Worm (Caenorhabditis elegans) whole organism, young adult: ENCODE data around the gene crn-4.

Experiments used
- D2030.7 ChIP-seq: fragments of 200-800 bp; sonication (Bioruptor generic); IDR thresholded peaks from 2 replicates; pipeline ENCODE4 v1.3.6; 2022; ENCODE audit warnings: missing genetic modification reagents, missing genetic modification characterization, missing compliant biosample characterization
- F37B4.10 ChIP-seq: fragments of 200-800 bp; sonication (Bioruptor generic); IDR thresholded peaks from 2 replicates; pipeline ENCODE4 v1.3.6; 2022; ENCODE audit warnings: missing genetic modification characterization, missing compliant biosample characterization
- K11D2.4 ChIP-seq: fragments of 200-800 bp; sonication (Bioruptor generic); IDR thresholded peaks from 2 replicates; pipeline ENCODE4 v1.3.6; 2022; ENCODE audit warnings: missing genetic modification reagents, missing genetic modification characterization, missing compliant biosample characterization
- Y56A3A.18 ChIP-seq: fragments of 200-800 bp; sonication (Bioruptor generic); IDR thresholded peaks from 2 replicates; pipeline ENCODE4 v1.3.6; 2022; ENCODE audit warnings: missing genetic modification reagents, missing genetic modification characterization, missing compliant biosample characterization
- ZK185.1 ChIP-seq: sonication (generic microtip); optimal IDR thresholded peaks from 2 replicates; lab custom pipeline; 2016; ENCODE audit warnings: mild to moderate bottlenecking, missing genetic modification characterization, missing compliant biosample characterization; ENCODE audit not compliant: poor library complexity, severe bottlenecking
- akir-1 ChIP-seq: fragments of 200-800 bp; sonication (Bioruptor generic); optimal IDR thresholded peaks from 2 replicates; lab custom pipeline; 2018; ENCODE audit warnings: mild to moderate bottlenecking, missing genetic modification characterization, moderate library complexity, missing compliant biosample characterization
- attf-6 ChIP-seq: fragments of 200-800 bp; sonication (Bioruptor generic); IDR thresholded peaks from 2 replicates; pipeline ENCODE4 v1.3.6; 2022; ENCODE audit warnings: missing genetic modification reagents, missing genetic modification characterization, missing compliant biosample characterization
- cebp-1 ChIP-seq, 2 experiments: fragments of 200-800 bp in 1 of 2; sonication (Bioruptor generic) in 1 of 2; sonication (generic microtip) in 1 of 2; IDR thresholded peaks in 1 of 2; optimal IDR thresholded peaks in 1 of 2; 2 replicates each; pipeline versions ENCODE4 v1.3.6 to Lab custom; 2017 to 2022; ENCODE audit warnings: missing compliant biosample characterization in 2 of 2, missing genetic modification characterization in 2 of 2, mild to moderate bottlenecking in 1 of 2, missing genetic modification reagents in 1 of 2, moderate library complexity in 1 of 2
- cebp-2 ChIP-seq: fragments of 200-800 bp; sonication (Bioruptor generic); IDR thresholded peaks from 2 replicates; pipeline ENCODE4 v1.3.6; 2022; ENCODE audit warnings: missing genetic modification characterization, missing compliant biosample characterization
- ceh-27 ChIP-seq: fragments of 200-800 bp; sonication (Bioruptor generic); optimal IDR thresholded peaks from 2 replicates; lab custom pipeline; 2018; ENCODE audit warnings: mild to moderate bottlenecking, missing genetic modification characterization, moderate library complexity, missing compliant biosample characterization
- ceh-58 ChIP-seq: fragments of 200-800 bp; sonication (Bioruptor generic); IDR thresholded peaks from 2 replicates; pipeline ENCODE4 v1.3.6; 2022; ENCODE audit warnings: missing genetic modification characterization, missing compliant biosample characterization
- chd-7 ChIP-seq: sonication (generic microtip); optimal IDR thresholded peaks from 2 replicates; lab custom pipeline; 2016; ENCODE audit warnings: mild to moderate bottlenecking, missing genetic modification characterization, moderate library complexity, missing compliant biosample characterization
- dox-1 ChIP-seq: fragments of 200-800 bp; sonication (Bioruptor generic); IDR thresholded peaks from 2 replicates; pipeline ENCODE4 v1.3.6; 2022; ENCODE audit warnings: missing genetic modification reagents, missing genetic modification characterization, missing compliant biosample characterization
- efl-1 ChIP-seq: fragments of 150-350 bp; optimal IDR thresholded peaks from 2 replicates; lab custom pipeline; 2014; ENCODE audit warnings: missing biosample characterization, missing genetic modification reagents, missing genetic modification characterization
- egl-44 ChIP-seq: fragments of 200-800 bp; sonication (Bioruptor generic); IDR thresholded peaks from 2 replicates; pipeline ENCODE4 v1.3.6; 2022; ENCODE audit warnings: missing genetic modification reagents, missing genetic modification characterization, missing compliant biosample characterization
- him-1 ChIP-seq: sonication (generic microtip); optimal IDR thresholded peaks from 2 replicates; lab custom pipeline; 2016; ENCODE audit warnings: missing genotype, missing genetic modification reagents, missing genetic modification characterization, missing compliant biosample characterization
- hmg-20 ChIP-seq: fragments of 200-800 bp; sonication (Bioruptor generic); IDR thresholded peaks from 2 replicates; pipeline ENCODE4 v1.3.6; 2022; ENCODE audit warnings: missing genetic modification reagents, missing genetic modification characterization, missing compliant biosample characterization
- hrde-1 ChIP-seq: sonication (generic microtip); optimal IDR thresholded peaks from 2 replicates; lab custom pipeline; 2016; ENCODE audit warnings: missing genetic modification characterization, mild to moderate bottlenecking, missing compliant biosample characterization, moderate library complexity, missing genotype, missing genetic modification reagents, borderline replicate concordance
- lin-40 ChIP-seq: sonication (generic microtip); optimal IDR thresholded peaks from 2 replicates; lab custom pipeline; 2016; ENCODE audit warnings: missing genetic modification characterization, mild to moderate bottlenecking, missing compliant biosample characterization, missing genotype, missing genetic modification reagents
- madf-3 ChIP-seq: fragments of 200-800 bp; sonication (Bioruptor generic); IDR thresholded peaks from 2 replicates; pipeline ENCODE4 v1.3.6; 2022; ENCODE audit warnings: missing genetic modification reagents, missing genetic modification characterization, missing compliant biosample characterization
- madf-6 ChIP-seq: fragments of 200-800 bp; sonication (Bioruptor generic); IDR thresholded peaks from 2 replicates; pipeline ENCODE4 v1.3.6; 2022; ENCODE audit warnings: missing genetic modification reagents, missing genetic modification characterization, missing compliant biosample characterization
- madf-8 ChIP-seq: fragments of 200-800 bp; sonication (Bioruptor generic); conservative IDR thresholded peaks from 2 replicates; pipeline ENCODE4 v1.3.6; 2022; ENCODE audit warnings: missing genetic modification reagents, missing genetic modification characterization, missing compliant biosample characterization
- nhr-179 ChIP-seq: sonication (generic microtip); optimal IDR thresholded peaks from 2 replicates; lab custom pipeline; 2016; ENCODE audit warnings: mild to moderate bottlenecking, missing genetic modification characterization, missing compliant biosample characterization
- nhr-80 ChIP-seq: sonication (generic microtip); optimal IDR thresholded peaks from 2 replicates; lab custom pipeline; 2016; ENCODE audit warnings: missing genetic modification characterization, missing compliant biosample characterization
- rcor-1 ChIP-seq: fragments of 200-800 bp; sonication (Bioruptor generic); IDR thresholded peaks from 2 replicates; pipeline ENCODE4 v1.3.6; 2022; ENCODE audit warnings: missing genetic modification reagents, missing genetic modification characterization, missing compliant biosample characterization
- rpc-1 ChIP-seq, 2 experiments: fragments of 150-350 bp in 1 of 2; sonication (generic microtip) in 1 of 2; optimal IDR thresholded peaks; 2 replicates each; lab custom pipeline; 2014 to 2018; ENCODE audit warnings: missing biosample characterization in 1 of 2, missing genetic modification characterization in 1 of 2, missing genetic modification reagents in 1 of 2, missing genotype in 1 of 2
- somi-1 ChIP-seq: fragments of 200-800 bp; sonication (Bioruptor generic); optimal IDR thresholded peaks from 2 replicates; lab custom pipeline; 2018; ENCODE audit warnings: mild to moderate bottlenecking, missing genetic modification characterization, missing compliant biosample characterization
- zfh-2 ChIP-seq: fragments of 200-800 bp; sonication (Bioruptor generic); conservative IDR thresholded peaks from 2 replicates; pipeline ENCODE4 v1.3.6; 2022; ENCODE audit warnings: missing genetic modification reagents, missing genetic modification characterization, missing compliant biosample characterization

Gene crn-4

ce11 chrX:2266366-2266765 is 8.5 kb upstream of the crn-4 start:
- TF ChIP-seq somi-1 (GFP tag; lab: Kevin White, UChicago), result no peak
- no peak for TF ChIP-seq ceh-58 (GFP tag; lab: Robert Waterston, UW)
- no peak for TF ChIP-seq cebp-2
- no peak for TF ChIP-seq chd-7 (tag; lab: Kevin White, UChicago)
- no peak for TF ChIP-seq rpc-1 (optimal IDR thresholded peaks at IDR 0.05; lab: Kevin White, UChicago)
- no peak for TF ChIP-seq rpc-1 (tag; optimal IDR thresholded peaks at IDR 0.05; lab: Kevin White, UChicago)
- no peak for TF ChIP-seq madf-8 (GFP tag; lab: Robert Waterston, UW)
- no peak for TF ChIP-seq akir-1 (GFP tag; lab: Kevin White, UChicago)
- TF ChIP-seq egl-44 (GFP tag; lab: Robert Waterston, UW), result no peak
- TF ChIP-seq attf-6 (GFP tag; lab: Robert Waterston, UW), result no peak
- no peak for TF ChIP-seq lin-40
- no peak for TF ChIP-seq madf-6 (GFP tag; lab: Robert Waterston, UW)
- no peak for TF ChIP-seq D2030.7 (GFP tag; lab: Robert Waterston, UW)
- TF ChIP-seq, all 124 proteins: peak for 0

ce11 chrX:2265069-2265468 is 7.2 kb upstream of the crn-4 start:
- no peak for TF ChIP-seq Y56A3A.18 (GFP tag; lab: Robert Waterston, UW)
- peak; percentile 87 for TF ChIP-seq ceh-27

- TF ChIP-seq nhr-179, result no peak
- TF ChIP-seq zfh-2 (GFP tag; lab: Robert Waterston, UW), result no peak
- TF ChIP-seq K11D2.4 (GFP tag; lab: Robert Waterston, UW), result no peak
- TF ChIP-seq egl-44 (GFP tag; lab: Robert Waterston, UW), result no peak
- TF ChIP-seq hmg-20 (GFP tag; lab: Robert Waterston, UW), result no peak
These were observed 4.5 kb upstream of the crn-4 start for ce11 chrX:2262420-2262819.

- TF ChIP-seq nhr-80, result peak; percentile 6
- TF ChIP-seq F37B4.10 (GFP tag; lab: Robert Waterston, UW), result no peak
These were observed 3.1 kb upstream of the crn-4 start, which contains the start of gene AH9.3 for ce11 chrX:2261003-2261402. TSS of gene AH9.3 (minus strand) at chrX:2261103.

ce11 chrX:2258404-2258803 is 503 bp upstream of the crn-4 start:
- TF ChIP-seq madf-3 (GFP tag; lab: Robert Waterston, UW), result no peak
- no peak for TF ChIP-seq Y56A3A.18 (GFP tag; lab: Robert Waterston, UW)
- TF ChIP-seq cebp-1 (GFP tag; IDR thresholded peaks at IDR 0.05; lab: Robert Waterston, UW), result peak; percentile 60; the same call in 1 of the 2 replicates
- peak; percentile 96 for TF ChIP-seq cebp-1 (tag; optimal IDR thresholded peaks at IDR 0.05; lab: Kevin White, UChicago)
- no peak for TF ChIP-seq F37B4.10 (GFP tag; lab: Robert Waterston, UW)
- TF ChIP-seq rcor-1 (GFP tag; lab: Robert Waterston, UW), result no peak
- peak; percentile 57 for TF ChIP-seq efl-1 (GFP tag; lab: Kevin White, UChicago)
- TF ChIP-seq nhr-80, result peak; percentile 11

ce11 chrX:2246908-2247307 is 11.0 kb downstream of the crn-4 start, which contains the start of gene AH9.1:
TSS of gene AH9.1 (minus strand) at chrX:2247008.
- TF ChIP-seq madf-3 (GFP tag; lab: Robert Waterston, UW) (no peak), him-1 (no peak), ZK185.1 (tag; lab: Kevin White, UChicago) (no peak), dox-1 (GFP tag; lab: Robert Waterston, UW) (no peak), hrde-1 (tag; lab: Kevin White, UChicago) (no peak)
- TF ChIP-seq, all 124 proteins: peak for 0
